Fruit fly (Drosophila melanogaster): Measurements from ENCODE around the gene CG34155.

CG34155 gene

DNA sequence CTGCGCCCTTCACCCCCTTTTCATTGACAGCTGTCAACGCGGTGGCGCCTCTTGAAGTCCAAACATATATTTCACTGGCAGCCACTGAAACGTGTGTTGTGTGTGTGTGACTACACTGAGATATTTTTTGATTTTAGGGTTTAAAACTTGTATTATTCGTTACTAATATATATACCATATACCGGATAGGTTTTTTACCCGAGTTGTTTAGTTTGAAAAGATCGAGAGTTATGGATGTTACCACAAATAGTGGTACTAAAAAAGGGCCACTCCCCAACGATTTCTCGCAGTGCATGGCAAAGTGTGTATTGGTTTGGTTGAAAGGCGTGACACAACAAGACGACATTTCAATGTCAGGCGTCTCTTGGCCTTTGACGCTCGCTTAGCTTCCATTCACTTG, 23.6 kb downstream of the CG34155 start (continued):
- TF ChIP-seq pnt (GFP tag; optimal IDR thresholded peaks at IDR 0.05) (no peak), CG6689 (GFP tag; IDR thresholded peaks at IDR 0.05) (no peak), CG6175 (GFP tag; IDR thresholded peaks at IDR 0.05) (no peak), NK7.1 (GFP tag; optimal IDR thresholded peaks at IDR 0.05) (no peak), Dip3 (GFP tag; optimal IDR thresholded peaks at IDR 0.05) (peak; percentile 5), Hsf (GFP tag; optimal IDR thresholded peaks at IDR 0.05) (peak; percentile 18), CG12391 (tag; optimal IDR thresholded peaks at IDR 0.05) (peak; percentile 19), CG17186 (GFP tag; optimal IDR thresholded peaks at IDR 0.05) (no peak), CG15011 (GFP tag; optimal IDR thresholded peaks at IDR 0.05) (no peak), Sox102F (GFP tag; optimal IDR thresholded peaks at IDR 0.05) (peak; percentile 28), zfh1 (GFP tag; IDR thresholded peaks at IDR 0.05) (0 out of 3 replicates have a peak, but pooled peaks have one; percentile 44), Atf6 (GFP tag; IDR thresholded peaks at IDR 0.05) (peak; percentile 54; the same call in 1 of the 2 replicates), dpn (GFP tag; optimal IDR thresholded peaks at IDR 0.05) (peak in 1 of 2 experiments; percentile 7), CG11695 (GFP tag; IDR thresholded peaks at IDR 0.05) (no peak), Atf-2 (GFP tag; optimal IDR thresholded peaks at IDR 0.05) (no peak), CG15269 (tag; optimal IDR thresholded peaks at IDR 0.05) (peak; percentile 43), Max (GFP tag; optimal IDR thresholded peaks at IDR 0.05) (no peak), sob (GFP tag; IDR thresholded peaks at IDR 0.05) (no peak), inv (GFP tag; IDR thresholded peaks at IDR 0.05; ENCODE audit: partially characterized antibody) (no peak), CG10366 (GFP tag; IDR thresholded peaks at IDR 0.05) (peak; percentile 13; the same call in 1 of the 2 replicates), CG4328 (GFP tag; optimal IDR thresholded peaks at IDR 0.05) (no peak), CG12104 (GFP tag; optimal IDR thresholded peaks at IDR 0.05) (no peak), zen2 (GFP tag; IDR thresholded peaks at IDR 0.05; ENCODE audit: partially characterized antibody) (no peak), CG14441 (GFP tag; IDR thresholded peaks at IDR 0.05) (peak; percentile 11; the same call in 1 of the 2 replicates), Drgx (GFP tag; IDR thresholded peaks at IDR 0.05) (no peak), bsh (GFP tag; optimal IDR thresholded peaks at IDR 0.05) (peak in 1 of 2 experiments; percentile 28), prd (optimal IDR thresholded peaks at IDR 0.05) (no peak), prd (GFP tag; IDR thresholded peaks at IDR 0.05) (peak; percentile 40; the same call in 1 of the 3 replicates), CG7745 (tag; optimal IDR thresholded peaks at IDR 0.05) (no peak), ap (GFP tag; IDR thresholded peaks at IDR 0.05) (no peak), CG32767 (GFP tag; IDR thresholded peaks at IDR 0.05) (0 out of 2 replicates have a peak, but pooled peaks have one; percentile 19), CG2120 (GFP tag; optimal IDR thresholded peaks at IDR 0.05) (peak; percentile 16), Oli (tag; optimal IDR thresholded peaks at IDR 0.05) (peak; percentile 27), Hmx (GFP tag; optimal IDR thresholded peaks at IDR 0.05) (no peak), sima (GFP tag; optimal IDR thresholded peaks at IDR 0.05) (no peak), CG12769 (tag; optimal IDR thresholded peaks at IDR 0.05) (no peak), CG31224 (GFP tag; IDR thresholded peaks at IDR 0.05) (peak; percentile 22; the same call in 1 of the 2 replicates), YL-1 (GFP tag; optimal IDR thresholded peaks at IDR 0.05) (no peak), CG2678 (tag; optimal IDR thresholded peaks at IDR 0.05) (no peak), CG7271 (tag; optimal IDR thresholded peaks at IDR 0.05) (no peak), Pdp1 (GFP tag; optimal IDR thresholded peaks at IDR 0.05) (peak in 1 of 2 experiments; percentile 1), CG9817 (tag; optimal IDR thresholded peaks at IDR 0.05) (peak; percentile 33), fd96Cb (tag; optimal IDR thresholded peaks at IDR 0.05) (no peak), CG9727 (GFP tag; optimal IDR thresholded peaks at IDR 0.05) (no peak), CG8944 (GFP tag; optimal IDR thresholded peaks at IDR 0.05) (no peak), CG12219 (GFP tag; optimal IDR thresholded peaks at IDR 0.05) (no peak), CG17385 (GFP tag; optimal IDR thresholded peaks at IDR 0.05) (peak; percentile 8)

Data from whole organism, embryonic.